Worm (Caenorhabditis elegans) whole organism, midembryonic: ENCODE results near the gene F44E5.15.

Experiments
- cog-1 ChIP-seq: sonication (generic microtip); optimal IDR thresholded peaks from 2 replicates; lab custom pipeline; 2016; ENCODE audit warnings: missing genetic modification characterization, missing compliant biosample characterization
- flt-1 ChIP-seq: fragments of 200-800 bp; sonication (Bioruptor generic); IDR thresholded peaks from 2 replicates; pipeline ENCODE4 v1.3.6; 2022; ENCODE audit warnings: missing genetic modification characterization, missing compliant biosample characterization
- ref-1 ChIP-seq: fragments of 200-800 bp; sonication (Bioruptor generic); conservative IDR thresholded peaks from 2 replicates; pipeline ENCODE4 v1.3.6; 2022; ENCODE audit warnings: missing genetic modification reagents, missing genetic modification characterization, missing compliant biosample characterization
- ztf-23 ChIP-seq: fragments of 200-800 bp; sonication (Bioruptor generic); IDR thresholded peaks from 2 replicates; pipeline ENCODE4 v1.3.6; 2022; ENCODE audit warnings: missing genetic modification reagents, missing genetic modification characterization, missing compliant biosample characterization
- ztf-29 ChIP-seq: fragments of 200-800 bp; sonication (Bioruptor generic); IDR thresholded peaks from 2 replicates; pipeline ENCODE4 v1.3.6; 2022; ENCODE audit warnings: missing genetic modification reagents, missing genetic modification characterization, missing compliant biosample characterization

- TF ChIP-seq ref-1 (GFP tag; lab: Robert Waterston, UW), result no peak
- no peak for TF ChIP-seq cog-1 (tag; lab: Kevin White, UChicago)
- no peak for TF ChIP-seq ztf-29
- TF ChIP-seq flt-1 (GFP tag; lab: Robert Waterston, UW), result no peak
- TF ChIP-seq ztf-23 (GFP tag; lab: Robert Waterston, UW), result no peak
These were observed 15.8 kb upstream of the F44E5.15 start for ce11 chrII:11756684-11757107.
